Worm (Caenorhabditis elegans): Measurements from ENCODE around the gene trpp-12.

trpp-12 gene

DNA sequence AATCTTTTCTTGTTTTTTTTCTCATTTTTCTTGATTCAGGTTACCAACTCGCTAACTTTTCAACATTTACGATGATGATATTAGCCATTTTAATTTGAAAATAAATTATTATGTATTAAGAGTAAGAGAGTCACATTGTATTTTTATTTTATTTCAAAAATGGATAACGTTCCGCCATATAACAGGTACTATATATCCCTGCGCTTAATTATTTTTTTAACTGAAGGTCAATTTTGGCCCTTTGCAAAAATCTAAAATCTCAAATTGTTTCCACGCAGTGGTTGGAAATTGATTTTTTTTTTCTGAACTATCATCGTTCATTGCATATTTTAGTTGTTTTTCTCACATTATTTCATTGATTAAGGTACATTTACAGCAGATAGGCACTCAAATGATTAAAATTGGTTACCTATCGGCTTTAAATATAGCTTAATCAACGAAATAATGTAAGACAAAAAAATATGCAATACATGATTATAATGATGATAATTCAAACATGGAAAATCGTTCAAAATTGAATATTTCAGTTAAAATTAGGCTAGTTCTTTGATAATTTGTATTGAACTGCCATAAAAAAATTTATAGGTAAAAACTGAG is 44.7 kb upstream of the trpp-12 start (continued):
- TF ChIP-seq mdl-1 (tag; optimal IDR thresholded peaks at IDR 0.05) (peak; percentile 84), attf-4 (tag; optimal IDR thresholded peaks at IDR 0.05) (no peak), daf-8 (GFP tag; IDR thresholded peaks at IDR 0.05) (no peak), mdt-29 (GFP tag; IDR thresholded peaks at IDR 0.05) (peak; percentile 44; the same call in 1 of the 2 replicates), ctbp-1 (GFP tag; IDR thresholded peaks at IDR 0.05) (peak; percentile 77), dmd-9 (GFP tag; IDR thresholded peaks at IDR 0.05) (peak; percentile 68; the same call in 1 of the 2 replicates), ceh-28 (tag; optimal IDR thresholded peaks at IDR 0.05) (peak; percentile 62), ceh-32 (tag; optimal IDR thresholded peaks at IDR 0.05; ENCODE audit: poor library complexity) (peak; percentile 48), F26F4.8 (GFP tag; conservative IDR thresholded peaks at IDR 0.05) (no peak), snpc-4 (tag; optimal IDR thresholded peaks at IDR 0.05) (no peak), ZK546.5 (tag; optimal IDR thresholded peaks at IDR 0.05) (peak in 1 of 2 experiments; percentile 37), unc-130 (GFP tag; optimal IDR thresholded peaks at IDR 0.05) (no peak), nhr-25 (tag; optimal IDR thresholded peaks at IDR 0.05; ENCODE audit: borderline replicate concordance, insufficient read depth) (peak; percentile 13), nhr-237 (tag; optimal IDR thresholded peaks at IDR 0.05) (peak; percentile 75), cey-2 (tag; optimal IDR thresholded peaks at IDR 0.05; ENCODE audit: borderline replicate concordance, insufficient read depth) (peak; percentile 59), ces-1 (GFP tag; optimal IDR thresholded peaks at IDR 0.05) (peak; percentile 41), set-16 (GFP tag; IDR thresholded peaks at IDR 0.05) (no peak), lin-39 (tag; optimal IDR thresholded peaks at IDR 0.05) (no peak), lin-29 (GFP tag; IDR thresholded peaks at IDR 0.05) (peak; percentile 81), hlh-11 (tag; optimal IDR thresholded peaks at IDR 0.05) (peak; percentile 89), zip-2 (tag; optimal IDR thresholded peaks at IDR 0.05) (peak; percentile 91), pha-4 (GFP tag; IDR thresholded peaks at IDR 0.05) (peak; percentile 80), pha-4 (tag; optimal IDR thresholded peaks at IDR 0.05) (no peak), gei-8 (GFP tag; optimal IDR thresholded peaks at IDR 0.05) (no peak), Y105C5A.15 (GFP tag; IDR thresholded peaks at IDR 0.05) (no peak), lim-7 (GFP tag; IDR thresholded peaks at IDR 0.05) (no peak), lsy-2 (tag; optimal IDR thresholded peaks at IDR 0.05) (peak; percentile 87 to 95), sdz-12 (GFP tag; optimal IDR thresholded peaks at IDR 0.05) (no peak)

DNA sequence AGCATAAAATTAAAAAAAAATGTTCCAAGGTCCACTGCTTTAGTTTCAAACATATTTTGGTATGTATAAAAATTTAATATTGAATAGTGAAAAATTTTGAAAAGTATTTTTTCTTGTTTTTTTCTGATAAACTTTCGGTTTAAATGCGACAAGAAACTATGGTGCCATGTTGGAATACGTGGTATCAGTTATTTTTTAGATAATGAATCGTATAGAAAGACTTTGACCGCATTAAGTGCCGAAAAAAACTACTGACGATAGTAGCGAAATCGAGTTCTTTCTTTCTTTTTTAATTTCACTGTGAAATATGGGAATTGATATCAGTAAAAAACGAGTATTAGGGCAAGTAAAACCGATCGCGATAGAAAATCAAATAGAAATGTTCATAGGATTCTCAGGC is 43.6 kb upstream of the trpp-12 start, which contains the start of gene T24D8.6:
T24D8.6 (minus strand) TSS at position 101 of the 400 bp plus-strand sequence.
- TF ChIP-seq lim-7 (GFP tag; IDR thresholded peaks at IDR 0.05) (no peak), dmd-6 (GFP tag; IDR thresholded peaks at IDR 0.05) (no peak), F26F4.8 (GFP tag; conservative IDR thresholded peaks at IDR 0.05) (no peak), ZK546.5 (tag; optimal IDR thresholded peaks at IDR 0.05) (no peak), zfp-2 (tag; optimal IDR thresholded peaks at IDR 0.05) (no peak), pha-4 (GFP tag; IDR thresholded peaks at IDR 0.05) (no peak), pha-4 (tag; optimal IDR thresholded peaks at IDR 0.05) (no peak), zfp-3 (GFP tag; conservative IDR thresholded peaks at IDR 0.05) (no peak), egl-43 (GFP tag; IDR thresholded peaks at IDR 0.05) (no peak), hif-1 (tag; optimal IDR thresholded peaks at IDR 0.05) (no peak), nhr-6 (tag; optimal IDR thresholded peaks at IDR 0.05) (no peak), arid-1 (GFP tag; conservative IDR thresholded peaks at IDR 0.05) (no peak)

DNA sequence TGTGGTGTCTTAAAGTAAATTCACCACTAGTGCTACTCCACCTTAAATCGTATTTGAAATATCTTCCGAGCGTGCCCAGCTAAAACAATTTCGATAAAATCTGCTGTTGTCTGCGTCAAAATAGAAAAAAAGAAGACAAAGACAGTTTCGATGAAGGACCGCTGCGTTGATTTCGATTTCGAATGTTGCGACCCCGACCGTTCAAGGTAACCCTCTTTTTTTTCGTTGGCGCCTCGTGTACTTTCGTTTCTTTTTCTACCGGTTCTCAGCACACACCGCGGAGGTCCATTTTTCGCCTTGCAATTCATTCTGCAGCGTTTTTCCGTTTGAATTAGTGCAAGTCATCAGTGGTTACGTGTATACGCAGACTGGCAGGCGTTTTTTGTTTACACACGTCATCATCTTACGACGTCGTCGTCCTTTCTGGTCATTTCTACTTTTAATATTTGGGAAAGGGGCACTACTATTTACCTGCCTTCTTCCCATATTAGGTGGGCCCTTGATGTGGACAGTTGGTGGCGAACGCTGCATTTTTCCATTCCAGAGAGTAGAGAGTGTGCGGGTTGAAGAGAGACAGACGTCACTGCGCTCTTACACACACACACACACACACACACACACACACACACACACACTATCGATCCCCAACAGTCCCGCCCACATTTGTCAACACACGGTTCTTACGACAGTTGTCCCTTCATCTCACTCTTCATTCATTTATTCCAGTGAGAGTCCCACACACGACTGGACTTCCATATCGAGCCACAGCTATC is 41.3 kb upstream of the trpp-12 start:
- no peak for TF ChIP-seq madf-9 (GFP tag; conservative IDR thresholded peaks at IDR 0.05)
- TF ChIP-seq nhr-10 (tag; optimal IDR thresholded peaks at IDR 0.05), result no peak
- peak; percentile 84 for TF ChIP-seq aha-1 (tag)
- no peak for TF ChIP-seq nhr-77 (tag; optimal IDR thresholded peaks at IDR 0.05)
- no peak for TF ChIP-seq daf-16 (GFP tag; optimal IDR thresholded peaks at IDR 0.05)
- peak; percentile 3 for TF ChIP-seq daf-16 (tag; optimal IDR thresholded peaks at IDR 0.05)
- TF ChIP-seq unc-39 (tag; optimal IDR thresholded peaks at IDR 0.05), result no peak
- peak; percentile 4 for TF ChIP-seq rbr-2 (tag; optimal IDR thresholded peaks at IDR 0.05)
- TF ChIP-seq nhr-76 (tag; optimal IDR thresholded peaks at IDR 0.05), result no peak
- TF ChIP-seq mes-2 (tag; optimal IDR thresholded peaks at IDR 0.05; ENCODE audit: poor library complexity, severe bottlenecking), result peak; percentile 31
- TF ChIP-seq mep-1 (tag; optimal IDR thresholded peaks at IDR 0.05), result peak; percentile 42
- TF ChIP-seq tra-1 (GFP tag; IDR thresholded peaks at IDR 0.05), result 0 out of 2 replicates have a peak, but pooled peaks have one; percentile 5
- peak; percentile 30 for TF ChIP-seq dve-1 (tag; optimal IDR thresholded peaks at IDR 0.05; ENCODE audit: insufficient read depth)
